Fruit fly (Drosophila melanogaster): ENCODE results near the gene Alg10.

Alg10 gene

DNA sequence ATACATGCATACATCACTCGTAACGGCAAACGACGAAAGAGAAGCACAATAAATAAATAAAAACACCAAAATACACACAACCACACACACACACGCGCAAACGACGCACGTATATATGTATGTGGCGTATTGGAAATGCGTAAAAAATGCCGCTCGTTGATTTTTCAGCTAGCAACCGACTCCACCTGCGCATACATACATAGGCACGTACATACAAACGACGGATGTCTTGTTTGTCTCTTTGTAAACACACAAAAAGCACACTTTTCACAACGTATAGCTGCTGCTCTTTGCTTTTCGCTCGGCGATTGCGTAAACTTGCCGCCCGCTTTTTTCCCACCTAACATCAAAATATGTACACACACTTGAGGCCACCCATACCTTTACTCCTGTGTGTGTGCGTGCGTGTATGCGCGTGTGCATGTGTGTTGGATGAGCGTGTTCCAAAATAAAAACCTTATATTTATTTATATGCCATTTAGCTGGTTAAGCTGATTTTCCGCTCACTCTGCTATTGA is 44.8 kb upstream of the Alg10 start (continued):
- TF ChIP-seq btn (GFP tag; optimal IDR thresholded peaks at IDR 0.05) (no peak), CG8924 (tag; optimal IDR thresholded peaks at IDR 0.05) (peak; percentile 46), ci (GFP tag; IDR thresholded peaks at IDR 0.05) (no peak; the same call in 2 of the 3 replicates), jigr1 (GFP tag; IDR thresholded peaks at IDR 0.05) (no peak), CG9609 (GFP tag; optimal IDR thresholded peaks at IDR 0.05) (no peak), CG17829 (tag; optimal IDR thresholded peaks at IDR 0.05) (no peak), CG8089 (GFP tag; optimal IDR thresholded peaks at IDR 0.05) (no peak), CG1792 (GFP tag; optimal IDR thresholded peaks at IDR 0.05) (no peak), CG7745 (tag; optimal IDR thresholded peaks at IDR 0.05) (no peak), Dip2 (GFP tag; IDR thresholded peaks at IDR 0.05) (no peak), odd (GFP tag; optimal IDR thresholded peaks at IDR 0.05) (peak; percentile 47), sc (optimal IDR thresholded peaks at IDR 0.05) (no peak), sc (GFP tag; optimal IDR thresholded peaks at IDR 0.05) (peak; percentile 42), Hey (tag; optimal IDR thresholded peaks at IDR 0.05) (peak; percentile 63), NfI (GFP tag; optimal IDR thresholded peaks at IDR 0.05) (no peak), Ada2b (GFP tag; IDR thresholded peaks at IDR 0.05) (no peak), mirr (GFP tag; optimal IDR thresholded peaks at IDR 0.05) (peak; percentile 91), CG32772 (GFP tag; IDR thresholded peaks at IDR 0.05) (no peak), dmrt11E (tag; optimal IDR thresholded peaks at IDR 0.05) (peak; percentile 1), gt (GFP tag; IDR thresholded peaks at IDR 0.05) (no peak), Lpt (GFP tag; optimal IDR thresholded peaks at IDR 0.05) (no peak), CG4707 (GFP tag; optimal IDR thresholded peaks at IDR 0.05) (peak; percentile 3), HLHmδ (GFP tag; optimal IDR thresholded peaks at IDR 0.05) (no peak), CG13296 (GFP tag; optimal IDR thresholded peaks at IDR 0.05) (peak; percentile 64), CG4820 (GFP tag; optimal IDR thresholded peaks at IDR 0.05) (no peak), en (GFP tag; optimal IDR thresholded peaks at IDR 0.05) (no peak), ham (GFP tag; IDR thresholded peaks at IDR 0.05) (no peak), CG16863 (GFP tag; optimal IDR thresholded peaks at IDR 0.05) (no peak), CG3065 (GFP tag; optimal IDR thresholded peaks at IDR 0.05) (no peak), Kr (GFP tag; optimal IDR thresholded peaks at IDR 0.05) (no peak), Hr51 (GFP tag; optimal IDR thresholded peaks at IDR 0.05) (peak in 1 of 2 experiments; percentile 29), Chrac-16 (GFP tag; optimal IDR thresholded peaks at IDR 0.05) (no peak), CG10209 (GFP tag; optimal IDR thresholded peaks at IDR 0.05) (peak; percentile 30), ase (GFP tag; IDR thresholded peaks at IDR 0.05) (no peak), so (GFP tag; IDR thresholded peaks at IDR 0.05) (no peak), br (optimal IDR thresholded peaks at IDR 0.05) (no peak), CG1024 (GFP tag; IDR thresholded peaks at IDR 0.05) (no peak; the same call in 1 of the 2 replicates), CG6689 (GFP tag; IDR thresholded peaks at IDR 0.05) (no peak), Antp (GFP tag; optimal IDR thresholded peaks at IDR 0.05) (no peak), gsb-n (tag; optimal IDR thresholded peaks at IDR 0.05) (no peak), CoRest (tag; optimal IDR thresholded peaks at IDR 0.05) (no peak), ken (GFP tag; IDR thresholded peaks at IDR 0.05) (no peak), Hr3 (GFP tag; optimal IDR thresholded peaks at IDR 0.05) (no peak), CG1647 (GFP tag; optimal IDR thresholded peaks at IDR 0.05) (no peak), CG2202 (tag; optimal IDR thresholded peaks at IDR 0.05) (peak; percentile 25), CG12299 (tag; optimal IDR thresholded peaks at IDR 0.05) (peak; percentile 66), zen (tag; optimal IDR thresholded peaks at IDR 0.05) (no peak), CG7357 (GFP tag; IDR thresholded peaks at IDR 0.05) (no peak), tll (GFP tag; optimal IDR thresholded peaks at IDR 0.05) (peak in 1 of 2 experiments; percentile 44), CG14710 (tag; optimal IDR thresholded peaks at IDR 0.05) (no peak), Myb (GFP tag; optimal IDR thresholded peaks at IDR 0.05) (no peak), tna (GFP tag; IDR thresholded peaks at IDR 0.05; ENCODE audit: partially characterized antibody) (no peak)

Measured in whole organism, embryonic.